Worm (Caenorhabditis elegans): Measurements from ENCODE around the gene unc-24.

- TF ChIP-seq pha-4 (tag; optimal IDR thresholded peaks at IDR 0.05), result no peak
- TF ChIP-seq nhr-237 (tag; optimal IDR thresholded peaks at IDR 0.05), result no peak
- no peak for TF ChIP-seq ztf-11 (tag; optimal IDR thresholded peaks at IDR 0.05)
- TF ChIP-seq nhr-28 (tag; optimal IDR thresholded peaks at IDR 0.05), result no peak
- no peak for TF ChIP-seq nhr-12 (tag; optimal IDR thresholded peaks at IDR 0.05)
- TF ChIP-seq unc-62 (GFP tag; optimal IDR thresholded peaks at IDR 0.05), result no peak
- no peak for TF ChIP-seq unc-39 (tag; optimal IDR thresholded peaks at IDR 0.05)
- TF ChIP-seq lin-13 (tag; optimal IDR thresholded peaks at IDR 0.05), result no peak
- no peak for TF ChIP-seq nhr-76 (tag; optimal IDR thresholded peaks at IDR 0.05)
- TF ChIP-seq sptf-1 (tag; optimal IDR thresholded peaks at IDR 0.05), result no peak
- no peak for TF ChIP-seq elt-3 (tag; optimal IDR thresholded peaks at IDR 0.05)
- no peak for TF ChIP-seq ceh-39 (tag; optimal IDR thresholded peaks at IDR 0.05)
- no peak for TF ChIP-seq cnd-1 (tag; optimal IDR thresholded peaks at IDR 0.05)
Observed at ce11 chrIV:7961889-7962342, 17.8 kb upstream of the unc-24 start.
